Worm (Caenorhabditis elegans) whole organism, L1 larva: ENCODE measurements around the gene pst-2.

ENCODE experiments used
- C16A3.4 ChIP-seq: fragments of 150-350 bp; optimal IDR thresholded peaks from 2 replicates; lab custom pipeline; 2014; ENCODE audit warnings: missing biosample characterization, missing genetic modification characterization
- F16B12.6 ChIP-seq: fragments of 150-350 bp; optimal IDR thresholded peaks from 2 replicates; lab custom pipeline; 2014; ENCODE audit warnings: missing biosample characterization, missing genetic modification characterization
- Y116A8C.19 ChIP-seq: sonication (generic microtip); optimal IDR thresholded peaks from 2 replicates; lab custom pipeline; 2016; ENCODE audit warnings: missing compliant biosample characterization, missing genetic modification characterization, borderline replicate concordance
- alr-1 ChIP-seq: fragments of 200-800 bp; sonication (Bioruptor generic); optimal IDR thresholded peaks from 2 replicates; lab custom pipeline; 2018; ENCODE audit warnings: borderline replicate concordance, mild to moderate bottlenecking, missing genetic modification characterization, missing compliant biosample characterization
- aly-2 ChIP-seq: fragments of 150-350 bp; optimal IDR thresholded peaks from 2 replicates; lab custom pipeline; 2014; ENCODE audit warnings: missing biosample characterization, missing genetic modification characterization
- ama-1 ChIP-seq: fragments of 150-350 bp; optimal IDR thresholded peaks from 2 replicates; lab custom pipeline; 2014
- ceh-8 ChIP-seq: fragments of 200-800 bp; sonication (Bioruptor generic); optimal IDR thresholded peaks from 2 replicates; lab custom pipeline; 2018; ENCODE audit warnings: mild to moderate bottlenecking, missing genetic modification characterization, moderate library complexity, missing compliant biosample characterization
- ceh-82 ChIP-seq, 3 experiments: fragments of 150-350 bp in 1 of 3; sonication (generic microtip) in 2 of 3; optimal IDR thresholded peaks; 2 replicates each; lab custom pipeline; 2014 to 2017; ENCODE audit warnings: missing biosample characterization in 3 of 3, missing genetic modification characterization in 3 of 3
- ceh-88 ChIP-seq: fragments of 200-800 bp; sonication (Bioruptor generic); IDR thresholded peaks from 2 replicates; pipeline ENCODE4 v1.3.6; 2022; ENCODE audit warnings: missing genetic modification characterization, missing compliant biosample characterization
- ceh-90 ChIP-seq: sonication (generic microtip); optimal IDR thresholded peaks from 2 replicates; lab custom pipeline; 2016; ENCODE audit warnings: missing genetic modification characterization, missing compliant biosample characterization
- dpl-1 ChIP-seq, 3 experiments: fragments of 150-350 bp in 2 of 3; sonication (generic microtip) in 1 of 3; optimal IDR thresholded peaks; 2 replicates each; lab custom pipeline; 2014 to 2017; ENCODE audit warnings: missing biosample characterization in 3 of 3, missing genetic modification characterization in 3 of 3, missing genetic modification reagents in 3 of 3
- efl-1 ChIP-seq, 4 experiments: fragments of 150-350 bp; optimal IDR thresholded peaks in 3 of 4; peaks in 1 of 4; 1 replicate in 1 of 4; 2 replicates in 3 of 4; lab custom pipeline; 2014; ENCODE audit warnings: missing biosample characterization in 2 of 4, missing genetic modification characterization in 2 of 4, missing genetic modification reagents in 2 of 4
- elt-3 ChIP-seq, 6 experiments: fragments of 150-350 bp in 1 of 6; sonication (generic microtip); optimal IDR thresholded peaks; 2 replicates each; lab custom pipeline; 2017 to 2018; ENCODE audit warnings: missing biosample characterization in 6 of 6, missing genetic modification characterization in 6 of 6, inconsistent platforms in 1 of 6
- fkh-8 ChIP-seq: sonication (generic microtip); optimal IDR thresholded peaks from 2 replicates; lab custom pipeline; 2016; ENCODE audit warnings: mild to moderate bottlenecking, missing genetic modification characterization, missing compliant biosample characterization
- fos-1 ChIP-seq: fragments of 150-350 bp; optimal IDR thresholded peaks from 2 replicates; lab custom pipeline; 2014; ENCODE audit warnings: missing biosample characterization, missing genetic modification characterization
- grh-1 ChIP-seq: fragments of 200-800 bp; sonication (Bioruptor generic); IDR thresholded peaks from 2 replicates; pipeline ENCODE4 v1.3.6; 2022; ENCODE audit warnings: missing genetic modification reagents, missing genetic modification characterization, missing compliant biosample characterization
- hlh-4 ChIP-seq: sonication (generic microtip); optimal IDR thresholded peaks from 2 replicates; lab custom pipeline; 2016; ENCODE audit warnings: mild to moderate bottlenecking, missing genetic modification characterization, missing compliant biosample characterization
- jun-1 ChIP-seq: fragments of 150-350 bp; optimal IDR thresholded peaks from 2 replicates; lab custom pipeline; 2014; ENCODE audit warnings: missing biosample characterization, missing genetic modification reagents, missing genetic modification characterization
- lin-14 ChIP-seq: fragments of 200-800 bp; sonication (Bioruptor generic); optimal IDR thresholded peaks from 2 replicates; lab custom pipeline; 2018; ENCODE audit warnings: mild to moderate bottlenecking, missing genetic modification characterization, moderate library complexity, missing compliant biosample characterization
- lin-15B ChIP-seq: fragments of 150-350 bp; sonication (generic microtip); optimal IDR thresholded peaks from 3 replicates; lab custom pipeline; 2014; ENCODE audit warnings: missing biosample characterization, missing genetic modification characterization
- lin-35 ChIP-seq, 2 experiments: fragments of 150-350 bp; optimal IDR thresholded peaks; 2 replicates each; lab custom pipeline; 2014; ENCODE audit warnings: missing biosample characterization in 2 of 2, missing genetic modification characterization in 2 of 2, missing genetic modification reagents in 2 of 2
- lir-3 ChIP-seq: sonication (generic microtip); optimal IDR thresholded peaks from 2 replicates; lab custom pipeline; 2016; ENCODE audit warnings: mild to moderate bottlenecking, missing genetic modification characterization, moderate library complexity, missing compliant biosample characterization; ENCODE audit not compliant: poor library complexity
- lsy-2 ChIP-seq, 2 experiments: fragments of 150-350 bp; optimal IDR thresholded peaks; 2 replicates each; lab custom pipeline; 2014; ENCODE audit warnings: missing biosample characterization in 2 of 2, missing genetic modification characterization in 2 of 2
- mdl-1 ChIP-seq, 2 experiments: fragments of 150-350 bp; optimal IDR thresholded peaks; 2 replicates each; lab custom pipeline; 2014 to 2017; ENCODE audit warnings: missing biosample characterization in 2 of 2, missing genetic modification characterization in 2 of 2, inconsistent platforms in 1 of 2
- mep-1 ChIP-seq: fragments of 150-350 bp; optimal IDR thresholded peaks from 2 replicates; lab custom pipeline; 2014; ENCODE audit warnings: missing biosample characterization, missing genetic modification characterization
- nhr-19 ChIP-seq: fragments of 200-800 bp; sonication (Bioruptor generic); conservative IDR thresholded peaks from 2 replicates; pipeline ENCODE4 v1.3.6; 2022; ENCODE audit warnings: missing genetic modification characterization, missing compliant biosample characterization
- nhr-237 ChIP-seq: fragments of 150-350 bp; optimal IDR thresholded peaks from 2 replicates; lab custom pipeline; 2014; ENCODE audit warnings: missing biosample characterization, missing genetic modification characterization
- nhr-28 ChIP-seq: fragments of 150-350 bp; optimal IDR thresholded peaks from 2 replicates; lab custom pipeline; 2014; ENCODE audit warnings: missing biosample characterization, missing genetic modification characterization
- nhr-47 ChIP-seq: sonication (generic microtip); optimal IDR thresholded peaks from 2 replicates; lab custom pipeline; 2016; ENCODE audit warnings: mild to moderate bottlenecking, missing genetic modification characterization, moderate library complexity, missing compliant biosample characterization
- nhr-71 ChIP-seq: sonication (generic microtip); optimal IDR thresholded peaks from 2 replicates; lab custom pipeline; 2016; ENCODE audit warnings: mild to moderate bottlenecking, missing genetic modification characterization, moderate library complexity, missing compliant biosample characterization
- nhr-77 ChIP-seq: fragments of 150-350 bp; optimal IDR thresholded peaks from 2 replicates; lab custom pipeline; 2014; ENCODE audit warnings: missing biosample characterization, missing genetic modification characterization
- nhr-84 ChIP-seq: sonication (generic microtip); optimal IDR thresholded peaks from 2 replicates; lab custom pipeline; 2017; ENCODE audit warnings: missing biosample characterization, missing genetic modification characterization
- nhr-85 ChIP-seq: sonication (generic microtip); peaks from one replicate; lab custom pipeline; 2016; ENCODE audit warnings: missing genetic modification characterization, inconsistent platforms, missing compliant biosample characterization
- pag-3 ChIP-seq: sonication (generic microtip); optimal IDR thresholded peaks from 2 replicates; lab custom pipeline; 2017; ENCODE audit warnings: missing genetic modification characterization, mild to moderate bottlenecking, missing compliant biosample characterization, antibody characterized with exemption, borderline replicate concordance; ENCODE audit not compliant: insufficient read depth
- skn-1 ChIP-seq: fragments of 150-350 bp; optimal IDR thresholded peaks from 2 replicates; lab custom pipeline; 2014; ENCODE audit warnings: missing biosample characterization, missing genetic modification characterization
- snpc-4 ChIP-seq: fragments of 150-350 bp; optimal IDR thresholded peaks from 2 replicates; lab custom pipeline; 2014; ENCODE audit warnings: missing biosample characterization, missing genetic modification characterization
- snu-23 ChIP-seq: sonication (generic microtip); optimal IDR thresholded peaks from 2 replicates; lab custom pipeline; 2016; ENCODE audit warnings: missing genetic modification characterization, missing compliant biosample characterization
- sup-37 ChIP-seq: fragments of 200-800 bp; sonication (Bioruptor generic); optimal IDR thresholded peaks from 2 replicates; lab custom pipeline; 2018; ENCODE audit warnings: mild to moderate bottlenecking, missing genetic modification characterization, missing compliant biosample characterization
- swsn-7 ChIP-seq: sonication (generic microtip); optimal IDR thresholded peaks from 2 replicates; lab custom pipeline; 2016; ENCODE audit warnings: missing genetic modification characterization, missing compliant biosample characterization
- tbx-2 ChIP-seq: sonication (generic microtip); optimal IDR thresholded peaks from 2 replicates; lab custom pipeline; 2016; ENCODE audit warnings: missing genetic modification characterization, missing compliant biosample characterization
- tlp-1 ChIP-seq: fragments of 150-350 bp; optimal IDR thresholded peaks from 2 replicates; lab custom pipeline; 2014; ENCODE audit warnings: missing biosample characterization, missing genetic modification characterization
- unc-130 ChIP-seq: fragments of 150-350 bp; optimal IDR thresholded peaks from 2 replicates; lab custom pipeline; 2017; ENCODE audit warnings: missing biosample characterization, missing genetic modification characterization, inconsistent platforms
- unc-30 ChIP-seq: sonication (generic microtip); optimal IDR thresholded peaks from 2 replicates; lab custom pipeline; 2017; ENCODE audit warnings: missing biosample characterization, missing genetic modification characterization
- unc-86 ChIP-seq: sonication (generic microtip); optimal IDR thresholded peaks from 2 replicates; lab custom pipeline; 2016; ENCODE audit warnings: missing genetic modification characterization, missing compliant biosample characterization
- unc-98 ChIP-seq: fragments of 200-800 bp; sonication (Bioruptor generic); IDR thresholded peaks from 2 replicates; pipeline ENCODE4 v1.3.6; 2022; ENCODE audit warnings: missing genetic modification characterization, missing compliant biosample characterization
- ztf-4 ChIP-seq: fragments of 150-350 bp; optimal IDR thresholded peaks from 2 replicates; lab custom pipeline; 2014; ENCODE audit warnings: missing biosample characterization, missing genetic modification characterization

pst-2 gene

ce11 chrIII:5693736-5694135 is 13.5 kb downstream of the pst-2 start, which contains the start of gene B0336.13:
TSS of gene B0336.13 (plus strand) at chrIII:5694036.
- no peak for TF ChIP-seq tbx-2
- no peak for TF ChIP-seq lin-35 (GFP tag; optimal IDR thresholded peaks at IDR 0.05; lab: Kevin White, UChicago)
- TF ChIP-seq snpc-4, result no peak
- TF ChIP-seq sup-37 (GFP tag; lab: Kevin White, UChicago), result no peak
- no peak for TF ChIP-seq ama-1
- no peak for TF ChIP-seq swsn-7 (tag; lab: Kevin White, UChicago)
- TF ChIP-seq unc-30, result no peak
- no peak for TF ChIP-seq lin-14 (GFP tag; lab: Kevin White, UChicago)
- no peak for TF ChIP-seq ceh-88 (GFP tag; lab: Robert Waterston, UW)
- no peak for TF ChIP-seq skn-1
- TF ChIP-seq jun-1 (tag; lab: Kevin White, UChicago), result no peak
- TF ChIP-seq nhr-77 (tag; lab: Kevin White, UChicago), result no peak
- TF ChIP-seq grh-1 (GFP tag; lab: Robert Waterston, UW), result no peak
- no peak for TF ChIP-seq unc-86 (tag; lab: Kevin White, UChicago)
- TF ChIP-seq lir-3 (tag; lab: Kevin White, UChicago), result no peak
- TF ChIP-seq ztf-4 (tag; lab: Kevin White, UChicago), result no peak
- TF ChIP-seq nhr-84 (tag; lab: Kevin White, UChicago), result no peak
- no peak for TF ChIP-seq tlp-1 (tag; lab: Kevin White, UChicago)
- TF ChIP-seq, all 84 proteins: peak for 0

- TF ChIP-seq ama-1 (no peak), elt-3 (tag; optimal IDR thresholded peaks at IDR 0.05; lab: Kevin White, UChicago) (no peak), unc-86 (tag; lab: Kevin White, UChicago) (no peak), ceh-88 (GFP tag; lab: Robert Waterston, UW) (no peak), nhr-28 (tag; lab: Kevin White, UChicago) (no peak), nhr-71 (tag; lab: Kevin White, UChicago) (no peak), ceh-90 (tag; lab: Kevin White, UChicago) (no peak)
Observed at ce11 chrIII:5697266-5697665, 17.0 kb downstream of the pst-2 start, which contains the start of gene B0336.7. TSS of gene B0336.7 (minus strand) at chrIII:5697366.

ce11 chrIII:5697963-5698730 is 17.9 kb downstream of the pst-2 start, which contains the start of the genes lgg-3 and rgs-5:
TSS of gene lgg-3 (minus strand) at chrIII:5698013.
TSS of gene rgs-5 (plus strand) at chrIII:5698555.
- TF ChIP-seq aly-2 (tag; lab: Kevin White, UChicago) (no peak), nhr-85 (tag; lab: Kevin White, UChicago) (peak; percentile 17), unc-130 (tag; lab: Kevin White, UChicago) (no peak), Y116A8C.19 (no peak), nhr-47 (tag; lab: Kevin White, UChicago) (no peak), lir-3 (tag; lab: Kevin White, UChicago) (no peak), ceh-82 (tag; optimal IDR thresholded peaks at IDR 0.05; lab: Kevin White, UChicago) (peak in 1 of 3 experiments; percentile 34), C16A3.4 (tag; lab: Kevin White, UChicago) (peak; percentile 27), lsy-2 (tag; optimal IDR thresholded peaks at IDR 0.05; lab: Kevin White, UChicago) (peak; percentile 30 to 62), ceh-8 (no peak), snu-23 (GFP tag; lab: Kevin White, UChicago) (peak; percentile 30), ceh-88 (GFP tag; lab: Robert Waterston, UW) (no peak), nhr-19 (GFP tag; lab: Robert Waterston, UW) (no peak), nhr-237 (tag; lab: Kevin White, UChicago) (no peak), unc-98 (GFP tag; lab: Robert Waterston, UW) (no peak), tbx-2 (no peak), lin-15B (tag; lab: Kevin White, UChicago) (peak; percentile 18), mdl-1 (tag; optimal IDR thresholded peaks at IDR 0.05; lab: Kevin White, UChicago) (peak in 1 of 2 experiments; percentile 8), fkh-8 (peak; percentile 1), alr-1 (tag; lab: Kevin White, UChicago) (no peak), fos-1 (tag; lab: Kevin White, UChicago) (no peak), efl-1 (optimal IDR thresholded peaks at IDR 0.05; lab: Kevin White, UChicago) (peak; percentile 50 to 70), efl-1 (GFP tag; optimal IDR thresholded peaks at IDR 0.05 in 1 of 2; lab: Kevin White, UChicago) (peak; percentile 47 to 93), pag-3 (tag; lab: Kevin White, UChicago) (no peak), F16B12.6 (tag; lab: Kevin White, UChicago) (no peak), unc-86 (tag; lab: Kevin White, UChicago) (no peak), hlh-4 (tag; lab: Kevin White, UChicago) (no peak), dpl-1 (GFP tag; optimal IDR thresholded peaks at IDR 0.05; lab: Kevin White, UChicago) (peak; percentile 14 to 64 (median 48)), mep-1 (peak; percentile 15), nhr-71 (tag; lab: Kevin White, UChicago) (peak; percentile 46), lin-35 (GFP tag; optimal IDR thresholded peaks at IDR 0.05; lab: Kevin White, UChicago) (peak; percentile 10 to 70)
